Fruit fly (Drosophila melanogaster): ENCODE data around the gene eIF2Balpha.
A peak's percentile ranks its signal among the peaks of the same experiment; 100 is the strongest.

eIF2Balpha gene

dm6 chr3R:29981479-29981878 is 45.8 kb upstream of the eIF2Balpha start:
- TF ChIP-seq Gug (GFP tag; IDR thresholded peaks at IDR 0.05): peak; percentile 24; the same call in 1 of the 2 replicates
- TF ChIP-seq Blimp-1 (GFP tag; optimal IDR thresholded peaks at IDR 0.05): no peak
- no peak for TF ChIP-seq CG9139 (GFP tag; optimal IDR thresholded peaks at IDR 0.05)
- peak; percentile 20 for TF ChIP-seq Hr4 (GFP tag; optimal IDR thresholded peaks at IDR 0.05)
- no peak for TF ChIP-seq CG3032 (tag; optimal IDR thresholded peaks at IDR 0.05)
- TF ChIP-seq CG11762 (GFP tag; optimal IDR thresholded peaks at IDR 0.05; ENCODE audit: insufficient read depth): peak; percentile 33
- no peak for TF ChIP-seq fd85E (GFP tag; optimal IDR thresholded peaks at IDR 0.05)
- peak; percentile 25 for TF ChIP-seq topi (GFP tag; optimal IDR thresholded peaks at IDR 0.05)
- peak; percentile 26 for TF ChIP-seq lz (GFP tag; optimal IDR thresholded peaks at IDR 0.05)
- TF ChIP-seq CG11902 (GFP tag; optimal IDR thresholded peaks at IDR 0.05): no peak
- peak; percentile 49 for TF ChIP-seq esn (GFP tag; optimal IDR thresholded peaks at IDR 0.05)
- no peak for TF ChIP-seq CG16779 (tag; optimal IDR thresholded peaks at IDR 0.05)
- TF ChIP-seq CG3919 (GFP tag; optimal IDR thresholded peaks at IDR 0.05): peak; percentile 32
- no peak for TF ChIP-seq CG1621 (tag; optimal IDR thresholded peaks at IDR 0.05)
- TF ChIP-seq CG6163 (GFP tag; IDR thresholded peaks at IDR 0.05): peak; percentile 70
- TF ChIP-seq CG6854 (GFP tag; optimal IDR thresholded peaks at IDR 0.05): no peak
- TF ChIP-seq acj6 (GFP tag; optimal IDR thresholded peaks at IDR 0.05): peak; percentile 34
- peak; percentile 18 for TF ChIP-seq CG34406 (GFP tag; optimal IDR thresholded peaks at IDR 0.05)
- TF ChIP-seq CG4318 (GFP tag; optimal IDR thresholded peaks at IDR 0.05): peak; percentile 6
- peak; percentile 14 for TF ChIP-seq Smox (GFP tag; optimal IDR thresholded peaks at IDR 0.05)
- TF ChIP-seq CG11294 (GFP tag; IDR thresholded peaks at IDR 0.05): no peak
- TF ChIP-seq CG8119 (GFP tag; IDR thresholded peaks at IDR 0.05): peak; percentile 39
- TF ChIP-seq Sox102F (GFP tag; optimal IDR thresholded peaks at IDR 0.05): peak; percentile 49
- peak; percentile 8 for TF ChIP-seq CG8632 (GFP tag; optimal IDR thresholded peaks at IDR 0.05)
- peak; percentile 16 for TF ChIP-seq CG6276 (GFP tag; optimal IDR thresholded peaks at IDR 0.05)
- no peak for TF ChIP-seq CG10669 (GFP tag; optimal IDR thresholded peaks at IDR 0.05)
- TF ChIP-seq CG7368 (GFP tag; optimal IDR thresholded peaks at IDR 0.05): no peak
- TF ChIP-seq svp (GFP tag): peak; percentile 79
- TF ChIP-seq spab (GFP tag; optimal IDR thresholded peaks at IDR 0.05): no peak
- TF ChIP-seq CG15336 (GFP tag; IDR thresholded peaks at IDR 0.05): peak; percentile 72
- TF ChIP-seq Eip93F (GFP tag; optimal IDR thresholded peaks at IDR 0.05): no peak
- no peak for TF ChIP-seq Sox15 (GFP tag; optimal IDR thresholded peaks at IDR 0.05)
- no peak for TF ChIP-seq salr (GFP tag; optimal IDR thresholded peaks at IDR 0.05)
- peak; percentile 21; the same call in 1 of the 3 replicates for TF ChIP-seq eg (GFP tag; IDR thresholded peaks at IDR 0.05)
- TF ChIP-seq fkh (GFP tag; optimal IDR thresholded peaks at IDR 0.05): no peak
- peak; percentile 51 for TF ChIP-seq CG6792 (GFP tag; optimal IDR thresholded peaks at IDR 0.05)
- peak; percentile 48 for TF ChIP-seq CG32006 (GFP tag; optimal IDR thresholded peaks at IDR 0.05)
- peak; percentile 59 for TF ChIP-seq OdsH (GFP tag; optimal IDR thresholded peaks at IDR 0.05)
- no peak for TF ChIP-seq dsx (GFP tag; optimal IDR thresholded peaks at IDR 0.05; ENCODE audit: poor library complexity, severe bottlenecking)
- TF ChIP-seq CG31627 (GFP tag; optimal IDR thresholded peaks at IDR 0.05): peak; percentile 7
- TF ChIP-seq Ets21C (GFP tag; optimal IDR thresholded peaks at IDR 0.05): peak; percentile 34
- no peak for TF ChIP-seq CG6808 (GFP tag; optimal IDR thresholded peaks at IDR 0.05)
- peak; percentile 15 for TF ChIP-seq Lpt (GFP tag; optimal IDR thresholded peaks at IDR 0.05)
- no peak for TF ChIP-seq Hr38 (GFP tag; optimal IDR thresholded peaks at IDR 0.05)
- TF ChIP-seq Ets96B (tag; optimal IDR thresholded peaks at IDR 0.05): no peak
- peak; percentile 39 for TF ChIP-seq Hr39 (GFP tag; optimal IDR thresholded peaks at IDR 0.05)
- peak; percentile 77 for TF ChIP-seq Eip78C (GFP tag)
- TF ChIP-seq CG8319 (GFP tag; optimal IDR thresholded peaks at IDR 0.05): no peak
- peak; percentile 22 for TF ChIP-seq pdm3 (GFP tag; optimal IDR thresholded peaks at IDR 0.05)
- TF ChIP-seq vri (GFP tag; optimal IDR thresholded peaks at IDR 0.05): no peak
- peak; percentile 28 for TF ChIP-seq achi (GFP tag; optimal IDR thresholded peaks at IDR 0.05)
- TF ChIP-seq fd59A (GFP tag; optimal IDR thresholded peaks at IDR 0.05): no peak
- TF ChIP-seq dac (GFP tag; optimal IDR thresholded peaks at IDR 0.05): no peak

All from whole organism, prepupa.